Worm (Caenorhabditis elegans) whole organism, young adult: ENCODE measurements around the gene F14F7.5.

ENCODE experiments used
- B0035.1 ChIP-seq: sonication (generic microtip); optimal IDR thresholded peaks from 2 replicates; lab custom pipeline; 2016; ENCODE audit warnings: missing genetic modification characterization, mild to moderate bottlenecking, missing compliant biosample characterization, missing genotype, missing genetic modification reagents
- B0261.1 ChIP-seq: sonication (generic microtip); optimal IDR thresholded peaks from 2 replicates; lab custom pipeline; 2016; ENCODE audit warnings: mild to moderate bottlenecking, missing genetic modification characterization, moderate library complexity, missing compliant biosample characterization
- D2030.7 ChIP-seq: fragments of 200-800 bp; sonication (Bioruptor generic); IDR thresholded peaks from 2 replicates; pipeline ENCODE4 v1.3.6; 2022; ENCODE audit warnings: missing genetic modification reagents, missing genetic modification characterization, missing compliant biosample characterization
- F23B12.7 ChIP-seq: sonication (generic microtip); optimal IDR thresholded peaks from 2 replicates; lab custom pipeline; 2017; ENCODE audit warnings: missing genetic modification characterization, mild to moderate bottlenecking, missing compliant biosample characterization, antibody characterized with exemption, moderate library complexity; ENCODE audit not compliant: insufficient read depth
- F49E8.2 ChIP-seq: sonication (generic microtip); optimal IDR thresholded peaks from 3 replicates; lab custom pipeline; 2017; ENCODE audit warnings: missing genetic modification characterization, mild to moderate bottlenecking, missing compliant biosample characterization, antibody characterized with exemption, moderate library complexity; ENCODE audit not compliant: insufficient read depth
- F52B5.7 ChIP-seq: sonication (generic microtip); optimal IDR thresholded peaks from 2 replicates; lab custom pipeline; 2016; ENCODE audit warnings: mild to moderate bottlenecking, missing genetic modification characterization, missing compliant biosample characterization
- F57A8.1 ChIP-seq: fragments of 200-800 bp; sonication (Bioruptor generic); optimal IDR thresholded peaks from 2 replicates; lab custom pipeline; 2018; ENCODE audit warnings: mild to moderate bottlenecking, missing genetic modification characterization, moderate library complexity, missing compliant biosample characterization
- F57C9.4 ChIP-seq: sonication (generic microtip); optimal IDR thresholded peaks from 2 replicates; lab custom pipeline; 2017; ENCODE audit warnings: mild to moderate bottlenecking, missing genetic modification characterization, missing compliant biosample characterization
- aptf-3 ChIP-seq: fragments of 200-800 bp; sonication (Bioruptor generic); IDR thresholded peaks from 2 replicates; pipeline ENCODE4 v1.3.6; 2022; ENCODE audit warnings: missing genetic modification characterization, missing compliant biosample characterization
- attf-5 ChIP-seq: fragments of 200-800 bp; sonication (Bioruptor generic); optimal IDR thresholded peaks from 2 replicates; lab custom pipeline; 2018; ENCODE audit warnings: mild to moderate bottlenecking, missing genetic modification characterization, missing compliant biosample characterization
- ceh-100 ChIP-seq: fragments of 200-800 bp; sonication (Bioruptor generic); IDR thresholded peaks from 2 replicates; pipeline ENCODE4 v1.3.6; 2022; ENCODE audit warnings: missing genetic modification reagents, missing genetic modification characterization, missing compliant biosample characterization
- ceh-27 ChIP-seq: fragments of 200-800 bp; sonication (Bioruptor generic); optimal IDR thresholded peaks from 2 replicates; lab custom pipeline; 2018; ENCODE audit warnings: mild to moderate bottlenecking, missing genetic modification characterization, moderate library complexity, missing compliant biosample characterization
- ceh-91 ChIP-seq: fragments of 200-800 bp; sonication (Bioruptor generic); IDR thresholded peaks from 2 replicates; pipeline ENCODE4 v1.3.6; 2022; ENCODE audit warnings: missing genetic modification reagents, missing genetic modification characterization, missing compliant biosample characterization
- chd-7 ChIP-seq: sonication (generic microtip); optimal IDR thresholded peaks from 2 replicates; lab custom pipeline; 2016; ENCODE audit warnings: mild to moderate bottlenecking, missing genetic modification characterization, moderate library complexity, missing compliant biosample characterization
- egl-44 ChIP-seq: fragments of 200-800 bp; sonication (Bioruptor generic); IDR thresholded peaks from 2 replicates; pipeline ENCODE4 v1.3.6; 2022; ENCODE audit warnings: missing genetic modification reagents, missing genetic modification characterization, missing compliant biosample characterization
- ets-4 ChIP-seq: fragments of 200-800 bp; sonication (Bioruptor generic); optimal IDR thresholded peaks from 2 replicates; lab custom pipeline; 2018; ENCODE audit warnings: mild to moderate bottlenecking, missing genetic modification characterization, missing compliant biosample characterization
- fkh-3 ChIP-seq: sonication (generic microtip); optimal IDR thresholded peaks from 2 replicates; lab custom pipeline; 2016; ENCODE audit warnings: mild to moderate bottlenecking, missing genetic modification characterization, missing compliant biosample characterization
- him-1 ChIP-seq: sonication (generic microtip); optimal IDR thresholded peaks from 2 replicates; lab custom pipeline; 2016; ENCODE audit warnings: missing genotype, missing genetic modification reagents, missing genetic modification characterization, missing compliant biosample characterization
- hsf-1 ChIP-seq: fragments of 200-800 bp; sonication (Bioruptor generic); IDR thresholded peaks from 2 replicates; pipeline ENCODE4 v1.3.6; 2022; ENCODE audit warnings: missing genetic modification reagents, missing genetic modification characterization, missing compliant biosample characterization
- lin-26 ChIP-seq: fragments of 200-800 bp; sonication (Bioruptor generic); IDR thresholded peaks from 2 replicates; pipeline ENCODE4 v1.3.6; 2022; ENCODE audit warnings: missing genetic modification reagents, missing genetic modification characterization, missing compliant biosample characterization
- lir-1 ChIP-seq: fragments of 200-800 bp; sonication (Bioruptor generic); conservative IDR thresholded peaks from 2 replicates; pipeline ENCODE4 v1.3.6; 2022; ENCODE audit warnings: missing genetic modification reagents, missing genetic modification characterization, missing compliant biosample characterization
- lsl-1 ChIP-seq: fragments of 200-800 bp; sonication (Bioruptor generic); optimal IDR thresholded peaks from 2 replicates; lab custom pipeline; 2018; ENCODE audit warnings: mild to moderate bottlenecking, missing genetic modification characterization, moderate library complexity, missing compliant biosample characterization
- lsy-27 ChIP-seq: sonication (generic microtip); optimal IDR thresholded peaks from 2 replicates; lab custom pipeline; 2017; ENCODE audit warnings: missing genetic modification characterization, mild to moderate bottlenecking, missing compliant biosample characterization, antibody characterized with exemption, missing genotype, borderline replicate concordance; ENCODE audit not compliant: insufficient read depth
- madf-10 ChIP-seq: sonication (generic microtip); optimal IDR thresholded peaks from 2 replicates; lab custom pipeline; 2016; ENCODE audit warnings: mild to moderate bottlenecking, missing genetic modification characterization, missing compliant biosample characterization
- madf-3 ChIP-seq: fragments of 200-800 bp; sonication (Bioruptor generic); IDR thresholded peaks from 2 replicates; pipeline ENCODE4 v1.3.6; 2022; ENCODE audit warnings: missing genetic modification reagents, missing genetic modification characterization, missing compliant biosample characterization
- mel-28 ChIP-seq: sonication (generic microtip); optimal IDR thresholded peaks from 2 replicates; lab custom pipeline; 2016; ENCODE audit warnings: borderline replicate concordance, mild to moderate bottlenecking, missing genetic modification characterization, missing compliant biosample characterization
- mxl-1 ChIP-seq: sonication (generic microtip); optimal IDR thresholded peaks from 2 replicates; lab custom pipeline; 2016; ENCODE audit warnings: missing genetic modification characterization, missing compliant biosample characterization
- nhr-120 ChIP-seq: fragments of 200-800 bp; sonication (Bioruptor generic); IDR thresholded peaks from 2 replicates; pipeline ENCODE4 v1.3.6; 2022; ENCODE audit warnings: missing genetic modification characterization, missing compliant biosample characterization
- nhr-179 ChIP-seq: sonication (generic microtip); optimal IDR thresholded peaks from 2 replicates; lab custom pipeline; 2016; ENCODE audit warnings: mild to moderate bottlenecking, missing genetic modification characterization, missing compliant biosample characterization
- repo-1 ChIP-seq: sonication (generic microtip); optimal IDR thresholded peaks from 2 replicates; lab custom pipeline; 2017; ENCODE audit warnings: mild to moderate bottlenecking, missing genetic modification characterization, missing compliant biosample characterization
- snpc-1.1 ChIP-seq: sonication (generic microtip); optimal IDR thresholded peaks from 2 replicates; lab custom pipeline; 2017; ENCODE audit warnings: missing genetic modification characterization, mild to moderate bottlenecking, missing compliant biosample characterization, antibody characterized with exemption, moderate library complexity, missing genotype, missing genetic modification reagents; ENCODE audit not compliant: insufficient read depth
- snpc-1.3 ChIP-seq: sonication (generic microtip); optimal IDR thresholded peaks from 2 replicates; lab custom pipeline; 2017; ENCODE audit warnings: missing genetic modification characterization, mild to moderate bottlenecking, missing compliant biosample characterization, antibody characterized with exemption, moderate library complexity, missing genotype, missing genetic modification reagents; ENCODE audit not compliant: insufficient read depth
- snpc-4 ChIP-seq, 5 experiments: fragments of 150-350 bp in 1 of 5; sonication (generic microtip) in 4 of 5; optimal IDR thresholded peaks; 2 replicates each; lab custom pipeline; 2014 to 2018; ENCODE audit warnings: missing genetic modification characterization in 5 of 5, missing biosample characterization in 3 of 5, antibody characterized with exemption in 2 of 5, mild to moderate bottlenecking in 2 of 5, missing compliant biosample characterization in 2 of 5, missing genotype in 2 of 5, moderate library complexity in 2 of 5, missing genetic modification reagents in 1 of 5
- tbp1 ChIP-seq: fragments of 200-800 bp; sonication (Bioruptor generic); optimal IDR thresholded peaks from 2 replicates; lab custom pipeline; 2018; ENCODE audit warnings: mild to moderate bottlenecking, missing genetic modification characterization, missing compliant biosample characterization
- tbx-9 ChIP-seq: sonication (generic microtip); optimal IDR thresholded peaks from 2 replicates; lab custom pipeline; 2016; ENCODE audit warnings: borderline replicate concordance, missing genetic modification characterization, inconsistent platforms, missing compliant biosample characterization
- tlf-1 ChIP-seq: fragments of 200-800 bp; sonication (Bioruptor generic); optimal IDR thresholded peaks from 2 replicates; lab custom pipeline; 2018; ENCODE audit warnings: mild to moderate bottlenecking, missing genetic modification characterization, missing compliant biosample characterization
- unc-62 ChIP-seq: fragments of 150-350 bp; optimal IDR thresholded peaks from 2 replicates; lab custom pipeline; 2014; ENCODE audit warnings: missing biosample characterization, missing genetic modification reagents, missing genetic modification characterization
- ztf-18 ChIP-seq: sonication (generic microtip); optimal IDR thresholded peaks from 2 replicates; lab custom pipeline; 2016; ENCODE audit warnings: missing genotype, mild to moderate bottlenecking, missing genetic modification characterization, missing compliant biosample characterization
- ztf-22 ChIP-seq: fragments of 200-800 bp; sonication (Bioruptor generic); optimal IDR thresholded peaks from 2 replicates; lab custom pipeline; 2018; ENCODE audit warnings: mild to moderate bottlenecking, missing genetic modification characterization, moderate library complexity, missing compliant biosample characterization
- ztf-3 ChIP-seq: fragments of 200-800 bp; sonication (Bioruptor generic); optimal IDR thresholded peaks from 2 replicates; lab custom pipeline; 2018; ENCODE audit warnings: mild to moderate bottlenecking, missing genetic modification characterization, missing compliant biosample characterization

The F14F7.5 gene

ce11 chrIII:13032429-13033018 is 723 bp downstream of the F14F7.5 start (continued):
- TF ChIP-seq him-1 (tag; lab: Kevin White, UChicago) = no peak
- no peak for TF ChIP-seq F57C9.4 (tag; lab: Kevin White, UChicago)
- TF ChIP-seq ztf-22 (GFP tag; lab: Kevin White, UChicago) = no peak
- TF ChIP-seq ceh-100 (GFP tag; lab: Robert Waterston, UW) = no peak
- no peak for TF ChIP-seq B0035.1
- TF ChIP-seq F52B5.7 (tag; lab: Kevin White, UChicago) = peak; percentile 49
- 0 out of 2 replicates have a peak, but pooled peaks have one; percentile 37 for TF ChIP-seq madf-3 (GFP tag; lab: Robert Waterston, UW)
- TF ChIP-seq nhr-120 (GFP tag; lab: Robert Waterston, UW) = 0 out of 2 replicates have a peak, but pooled peaks have one; percentile 39
- no peak for TF ChIP-seq snpc-4 (GFP tag; optimal IDR thresholded peaks at IDR 0.05; lab: Kevin White, UChicago)
- TF ChIP-seq snpc-4 (tag; optimal IDR thresholded peaks at IDR 0.05; lab: Kevin White, UChicago) = no peak
- no peak for TF ChIP-seq fkh-3 (tag; lab: Kevin White, UChicago)
- TF ChIP-seq chd-7 (tag; lab: Kevin White, UChicago) = no peak
- TF ChIP-seq lin-26 (GFP tag; lab: Robert Waterston, UW) = 0 out of 2 replicates have a peak, but pooled peaks have one; percentile 30
- TF ChIP-seq nhr-179 (tag; lab: Kevin White, UChicago) = no peak
- TF ChIP-seq lir-1 = no peak
- 0 out of 2 replicates have a peak, but pooled peaks have one; percentile 11 for TF ChIP-seq egl-44
- no peak for TF ChIP-seq madf-10 (tag; lab: Kevin White, UChicago)
- TF ChIP-seq repo-1 = no peak
- no peak for TF ChIP-seq ztf-18
- no peak for TF ChIP-seq tbx-9 (tag; lab: Kevin White, UChicago)
- no peak for TF ChIP-seq tlf-1 (GFP tag; lab: Kevin White, UChicago)
- TF ChIP-seq aptf-3 (GFP tag; lab: Robert Waterston, UW) = no peak
- no peak for TF ChIP-seq hsf-1 (GFP tag; lab: Robert Waterston, UW)
- no peak for TF ChIP-seq lsl-1 (GFP tag; lab: Kevin White, UChicago)
- TF ChIP-seq ets-4 (GFP tag; lab: Kevin White, UChicago) = peak; percentile 35
- no peak for TF ChIP-seq unc-62 (GFP tag; lab: Kevin White, UChicago)
- TF ChIP-seq mel-28 = no peak
- no peak for TF ChIP-seq attf-5 (GFP tag; lab: Kevin White, UChicago)
- 0 out of 2 replicates have a peak, but pooled peaks have one; percentile 15 for TF ChIP-seq ceh-91
- TF ChIP-seq B0261.1 (tag; lab: Kevin White, UChicago) = no peak
- no peak for TF ChIP-seq D2030.7 (GFP tag; lab: Robert Waterston, UW)
- TF ChIP-seq ceh-27 (GFP tag; lab: Kevin White, UChicago) = no peak
- TF ChIP-seq F57A8.1 = no peak
- TF ChIP-seq mxl-1 = no peak
- no peak for TF ChIP-seq tbp1
- TF ChIP-seq lsy-27 (tag; lab: Kevin White, UChicago) = no peak
- no peak for TF ChIP-seq ztf-3 (GFP tag; lab: Kevin White, UChicago)
- TF ChIP-seq snpc-1.1 = no peak
- TF ChIP-seq F49E8.2 (tag; lab: Kevin White, UChicago) = no peak
- TF ChIP-seq snpc-1.3 = no peak
- no peak for TF ChIP-seq F23B12.7 (tag; lab: Kevin White, UChicago)
